Worm (Caenorhabditis elegans) whole organism, L1 larva: ENCODE results near the gene scl-5.

Experiments
- C16A3.4 ChIP-seq: fragments of 150-350 bp; optimal IDR thresholded peaks from 2 replicates; lab custom pipeline; 2014; ENCODE audit warnings: missing biosample characterization, missing genetic modification characterization
- C34B4.2 ChIP-seq: sonication (generic microtip); optimal IDR thresholded peaks from 2 replicates; lab custom pipeline; 2017; ENCODE audit warnings: mild to moderate bottlenecking, missing genetic modification characterization, missing compliant biosample characterization
- F16B12.6 ChIP-seq: fragments of 150-350 bp; optimal IDR thresholded peaks from 2 replicates; lab custom pipeline; 2014; ENCODE audit warnings: missing biosample characterization, missing genetic modification characterization
- aha-1 ChIP-seq: fragments of 150-350 bp; optimal IDR thresholded peaks from 2 replicates; lab custom pipeline; 2014; ENCODE audit warnings: missing biosample characterization, missing genetic modification characterization
- aly-2 ChIP-seq: fragments of 150-350 bp; optimal IDR thresholded peaks from 2 replicates; lab custom pipeline; 2014; ENCODE audit warnings: missing biosample characterization, missing genetic modification characterization
- blmp-1 ChIP-seq: fragments of 150-350 bp; optimal IDR thresholded peaks from 2 replicates; lab custom pipeline; 2014; ENCODE audit warnings: missing biosample characterization, missing genetic modification characterization
- ceh-8 ChIP-seq: fragments of 200-800 bp; sonication (Bioruptor generic); optimal IDR thresholded peaks from 2 replicates; lab custom pipeline; 2018; ENCODE audit warnings: mild to moderate bottlenecking, missing genetic modification characterization, moderate library complexity, missing compliant biosample characterization
- ceh-82 ChIP-seq, 3 experiments: fragments of 150-350 bp in 1 of 3; sonication (generic microtip) in 2 of 3; optimal IDR thresholded peaks; 2 replicates each; lab custom pipeline; 2014 to 2017; ENCODE audit warnings: missing biosample characterization in 3 of 3, missing genetic modification characterization in 3 of 3
- dpl-1 ChIP-seq, 3 experiments: fragments of 150-350 bp in 2 of 3; sonication (generic microtip) in 1 of 3; optimal IDR thresholded peaks; 2 replicates each; lab custom pipeline; 2014 to 2017; ENCODE audit warnings: missing biosample characterization in 3 of 3, missing genetic modification characterization in 3 of 3, missing genetic modification reagents in 3 of 3
- dsc-1 ChIP-seq: sonication (generic microtip); optimal IDR thresholded peaks from 2 replicates; lab custom pipeline; 2016; ENCODE audit warnings: mild to moderate bottlenecking, missing genetic modification characterization, missing compliant biosample characterization
- efl-1 ChIP-seq, 4 experiments: fragments of 150-350 bp; optimal IDR thresholded peaks in 3 of 4; peaks in 1 of 4; 1 replicate in 1 of 4; 2 replicates in 3 of 4; lab custom pipeline; 2014; ENCODE audit warnings: missing biosample characterization in 2 of 4, missing genetic modification characterization in 2 of 4, missing genetic modification reagents in 2 of 4
- egl-13 ChIP-seq: sonication (generic microtip); optimal IDR thresholded peaks from 2 replicates; lab custom pipeline; 2016; ENCODE audit warnings: missing genotype, missing genetic modification reagents, missing genetic modification characterization, missing compliant biosample characterization
- elt-2 ChIP-seq: sonication (generic microtip); optimal IDR thresholded peaks from 2 replicates; lab custom pipeline; 2016; ENCODE audit warnings: missing genetic modification characterization, mild to moderate bottlenecking, inconsistent platforms, missing compliant biosample characterization, missing genetic modification reagents
- fos-1 ChIP-seq: fragments of 150-350 bp; optimal IDR thresholded peaks from 2 replicates; lab custom pipeline; 2014; ENCODE audit warnings: missing biosample characterization, missing genetic modification characterization
- irx-1 ChIP-seq: sonication (generic microtip); optimal IDR thresholded peaks from 2 replicates; lab custom pipeline; 2016; ENCODE audit warnings: missing genetic modification characterization, missing compliant biosample characterization
- isw-1 ChIP-seq: fragments of 200-800 bp; sonication (Bioruptor generic); IDR thresholded peaks from 2 replicates; pipeline ENCODE4 v1.3.6; 2022; ENCODE audit warnings: missing genetic modification characterization, missing compliant biosample characterization
- jun-1 ChIP-seq: fragments of 150-350 bp; optimal IDR thresholded peaks from 2 replicates; lab custom pipeline; 2014; ENCODE audit warnings: missing biosample characterization, missing genetic modification reagents, missing genetic modification characterization
- lin-35 ChIP-seq, 2 experiments: fragments of 150-350 bp; optimal IDR thresholded peaks; 2 replicates each; lab custom pipeline; 2014; ENCODE audit warnings: missing biosample characterization in 2 of 2, missing genetic modification characterization in 2 of 2, missing genetic modification reagents in 2 of 2
- lsy-2 ChIP-seq, 2 experiments: fragments of 150-350 bp; optimal IDR thresholded peaks; 2 replicates each; lab custom pipeline; 2014; ENCODE audit warnings: missing biosample characterization in 2 of 2, missing genetic modification characterization in 2 of 2
- mab-9 ChIP-seq: fragments of 200-800 bp; sonication (Bioruptor generic); IDR thresholded peaks from 2 replicates; pipeline ENCODE4 v1.3.6; 2022; ENCODE audit warnings: missing genetic modification reagents, missing genetic modification characterization, missing compliant biosample characterization
- mdl-1 ChIP-seq, 2 experiments: fragments of 150-350 bp; optimal IDR thresholded peaks; 2 replicates each; lab custom pipeline; 2014 to 2017; ENCODE audit warnings: missing biosample characterization in 2 of 2, missing genetic modification characterization in 2 of 2, inconsistent platforms in 1 of 2
- nhr-11 ChIP-seq: fragments of 150-350 bp; optimal IDR thresholded peaks from 2 replicates; lab custom pipeline; 2014; ENCODE audit warnings: missing biosample characterization, missing genetic modification characterization
- nhr-12 ChIP-seq: sonication (generic microtip); optimal IDR thresholded peaks from 2 replicates; lab custom pipeline; 2017; ENCODE audit warnings: missing biosample characterization, missing genetic modification characterization
- nhr-19 ChIP-seq: fragments of 200-800 bp; sonication (Bioruptor generic); conservative IDR thresholded peaks from 2 replicates; pipeline ENCODE4 v1.3.6; 2022; ENCODE audit warnings: missing genetic modification characterization, missing compliant biosample characterization
- nhr-47 ChIP-seq: sonication (generic microtip); optimal IDR thresholded peaks from 2 replicates; lab custom pipeline; 2016; ENCODE audit warnings: mild to moderate bottlenecking, missing genetic modification characterization, moderate library complexity, missing compliant biosample characterization
- nhr-77 ChIP-seq: fragments of 150-350 bp; optimal IDR thresholded peaks from 2 replicates; lab custom pipeline; 2014; ENCODE audit warnings: missing biosample characterization, missing genetic modification characterization
- skn-1 ChIP-seq: fragments of 150-350 bp; optimal IDR thresholded peaks from 2 replicates; lab custom pipeline; 2014; ENCODE audit warnings: missing biosample characterization, missing genetic modification characterization
- unc-62 ChIP-seq: fragments of 150-350 bp; optimal IDR thresholded peaks from 2 replicates; lab custom pipeline; 2014; ENCODE audit warnings: missing biosample characterization, missing genetic modification reagents, missing genetic modification characterization
- zag-1 ChIP-seq: fragments of 150-350 bp; optimal IDR thresholded peaks from 2 replicates; lab custom pipeline; 2014; ENCODE audit warnings: missing biosample characterization, missing genetic modification characterization

The scl-5 gene

ce11 chrIV:13030467-13031299 is 33.1 kb upstream of the scl-5 start:
- no peak for TF ChIP-seq efl-1 (optimal IDR thresholded peaks at IDR 0.05; lab: Kevin White, UChicago)
- peak in 1 of 2 experiments; percentile 55 for TF ChIP-seq efl-1 (GFP tag; optimal IDR thresholded peaks at IDR 0.05 in 1 of 2; lab: Kevin White, UChicago)
- no peak for TF ChIP-seq F16B12.6 (tag; lab: Kevin White, UChicago)
- TF ChIP-seq, all 84 proteins: peak for 1

- TF ChIP-seq elt-2 (peak; percentile 8), nhr-12 (tag; lab: Kevin White, UChicago) (no peak), lin-35 (GFP tag; optimal IDR thresholded peaks at IDR 0.05; lab: Kevin White, UChicago) (peak in 1 of 2 experiments; percentile 24), efl-1 (optimal IDR thresholded peaks at IDR 0.05; lab: Kevin White, UChicago) (no peak), efl-1 (GFP tag; optimal IDR thresholded peaks at IDR 0.05 in 1 of 2; lab: Kevin White, UChicago) (peak in 1 of 2 experiments; percentile 77), aly-2 (no peak)
- TF ChIP-seq, all 84 proteins: peak for 3
Observed at ce11 chrIV:13032153-13032552, 31.7 kb upstream of the scl-5 start.

- TF ChIP-seq irx-1 (tag; lab: Kevin White, UChicago) (no peak), dpl-1 (GFP tag; optimal IDR thresholded peaks at IDR 0.05; lab: Kevin White, UChicago) (no peak), ceh-8 (GFP tag; lab: Kevin White, UChicago) (no peak), skn-1 (tag; lab: Kevin White, UChicago) (no peak), nhr-47 (peak; percentile 22), dsc-1 (tag; lab: Kevin White, UChicago) (peak; percentile 20), ceh-82 (tag; optimal IDR thresholded peaks at IDR 0.05; lab: Kevin White, UChicago) (no peak), nhr-11 (no peak)
Observed at ce11 chrIV:13033516-13033915, 30.3 kb upstream of the scl-5 start.

- TF ChIP-seq efl-1 (optimal IDR thresholded peaks at IDR 0.05; lab: Kevin White, UChicago): no peak
- TF ChIP-seq efl-1 (GFP tag; optimal IDR thresholded peaks at IDR 0.05 in 1 of 2; lab: Kevin White, UChicago): peak in 1 of 2 experiments; percentile 64
- no peak for TF ChIP-seq zag-1 (tag; lab: Kevin White, UChicago)
Observed at ce11 chrIV:13035302-13035701, 28.5 kb upstream of the scl-5 start.

- TF ChIP-seq aha-1: no peak
- TF ChIP-seq skn-1 (tag; lab: Kevin White, UChicago): no peak
- TF ChIP-seq C16A3.4 (tag; lab: Kevin White, UChicago): no peak
- TF ChIP-seq blmp-1 (tag; lab: Kevin White, UChicago): peak; percentile 7
- no peak for TF ChIP-seq jun-1 (tag; lab: Kevin White, UChicago)
Observed at ce11 chrIV:13036835-13037234, 27.0 kb upstream of the scl-5 start.

ce11 chrIV:13038888-13039287 is 24.9 kb upstream of the scl-5 start, which contains the start of gene F49E11.2:
F49E11.2 (minus strand) TSS chrIV:13038988.
- TF ChIP-seq lsy-2 (tag; optimal IDR thresholded peaks at IDR 0.05; lab: Kevin White, UChicago): no peak
- no peak for TF ChIP-seq dsc-1 (tag; lab: Kevin White, UChicago)
- no peak for TF ChIP-seq blmp-1 (tag; lab: Kevin White, UChicago)
- no peak for TF ChIP-seq C34B4.2 (tag; lab: Kevin White, UChicago)
- no peak for TF ChIP-seq mdl-1 (tag; optimal IDR thresholded peaks at IDR 0.05; lab: Kevin White, UChicago)
- no peak for TF ChIP-seq irx-1 (tag; lab: Kevin White, UChicago)
- no peak for TF ChIP-seq F16B12.6 (tag; lab: Kevin White, UChicago)
- TF ChIP-seq dpl-1 (GFP tag; optimal IDR thresholded peaks at IDR 0.05; lab: Kevin White, UChicago): no peak
- no peak for TF ChIP-seq isw-1
- no peak for TF ChIP-seq ceh-8 (GFP tag; lab: Kevin White, UChicago)
- no peak for TF ChIP-seq ceh-82 (tag; optimal IDR thresholded peaks at IDR 0.05; lab: Kevin White, UChicago)
- no peak for TF ChIP-seq fos-1
- no peak for TF ChIP-seq nhr-12 (tag; lab: Kevin White, UChicago)
- TF ChIP-seq nhr-77 (tag; lab: Kevin White, UChicago): no peak
- TF ChIP-seq egl-13 (tag; lab: Kevin White, UChicago): no peak
- no peak for TF ChIP-seq nhr-19 (GFP tag; lab: Robert Waterston, UW)
- TF ChIP-seq unc-62: no peak
- TF ChIP-seq mab-9 (GFP tag; lab: Robert Waterston, UW): no peak
